Fruit fly (Drosophila melanogaster): ENCODE data around the gene okr.

The okr gene

dm6 chr2L:3003399-3003798 is 10.8 kb upstream of the okr start (continued):
- no peak for TF ChIP-seq CHES-1-like (GFP tag; optimal IDR thresholded peaks at IDR 0.05)
- TF ChIP-seq CG4707 (GFP tag; optimal IDR thresholded peaks at IDR 0.05) = peak; percentile 70
- no peak for TF ChIP-seq CG10543 (GFP tag; optimal IDR thresholded peaks at IDR 0.05)
- TF ChIP-seq sug (tag; optimal IDR thresholded peaks at IDR 0.05) = no peak
- TF ChIP-seq Fer2 (tag; optimal IDR thresholded peaks at IDR 0.05) = no peak
- TF ChIP-seq hbn (GFP tag; IDR thresholded peaks at IDR 0.05; ENCODE audit: partially characterized antibody) = no peak
- TF ChIP-seq ind (GFP tag; optimal IDR thresholded peaks at IDR 0.05) = peak; percentile 41
- peak; percentile 50 for TF ChIP-seq gcm (GFP tag; optimal IDR thresholded peaks at IDR 0.05)
- no peak for TF ChIP-seq Jarid2 (GFP tag; optimal IDR thresholded peaks at IDR 0.05)
- TF ChIP-seq Taf1 (GFP tag; IDR thresholded peaks at IDR 0.05) = no peak
- TF ChIP-seq nmo (GFP tag; optimal IDR thresholded peaks at IDR 0.05) = peak; percentile 63
- TF ChIP-seq Adf1 (GFP tag; IDR thresholded peaks at IDR 0.05) = no peak
- TF ChIP-seq CG32767 (GFP tag; IDR thresholded peaks at IDR 0.05) = 0 out of 2 replicates have a peak, but pooled peaks have one; percentile 13
- peak; percentile 67 for TF ChIP-seq stc (GFP tag; IDR thresholded peaks at IDR 0.05)
- TF ChIP-seq CG42726 (GFP tag; IDR thresholded peaks at IDR 0.05; ENCODE audit: partially characterized antibody) = no peak
- TF ChIP-seq Awh (GFP tag; IDR thresholded peaks at IDR 0.05) = no peak
- no peak for TF ChIP-seq crol (GFP tag; IDR thresholded peaks at IDR 0.05)
- TF ChIP-seq CG6654 (GFP tag; optimal IDR thresholded peaks at IDR 0.05) = no peak
- no peak for TF ChIP-seq CG18011 (GFP tag; optimal IDR thresholded peaks at IDR 0.05)
- TF ChIP-seq CG7928 (GFP tag; optimal IDR thresholded peaks at IDR 0.05) = no peak

- TF ChIP-seq gem (tag; optimal IDR thresholded peaks at IDR 0.05) (peak; percentile 22), Ets65A (GFP tag) (peak; percentile 49), Abd-B (GFP tag; optimal IDR thresholded peaks at IDR 0.05) (no peak), zen2 (GFP tag; IDR thresholded peaks at IDR 0.05; ENCODE audit: partially characterized antibody) (no peak), dati (GFP tag; IDR thresholded peaks at IDR 0.05) (no peak), Xrp1 (GFP tag; IDR thresholded peaks at IDR 0.05) (peak; percentile 9; the same call in 1 of the 2 replicates), Sox102F (GFP tag; optimal IDR thresholded peaks at IDR 0.05) (peak; percentile 13), inv (GFP tag; IDR thresholded peaks at IDR 0.05; ENCODE audit: partially characterized antibody) (no peak), sens (GFP tag) (peak; percentile 50), B-H2 (GFP tag; optimal IDR thresholded peaks at IDR 0.05) (no peak)
These were observed 9.4 kb upstream of the okr start for dm6 chr2L:3001953-3002352.

- TF ChIP-seq pita (GFP tag; optimal IDR thresholded peaks at IDR 0.05) (no peak), sna (GFP tag; IDR thresholded peaks at IDR 0.05; ENCODE audit: partially characterized antibody) (0 out of 2 replicates have a peak, but pooled peaks have one; percentile 35), ac (GFP tag; optimal IDR thresholded peaks at IDR 0.05) (no peak), vvl (GFP tag; IDR thresholded peaks at IDR 0.05) (peak; percentile 66; the same call in 1 of the 2 replicates), zf30C (GFP tag; optimal IDR thresholded peaks at IDR 0.05) (no peak), h (optimal IDR thresholded peaks at IDR 0.05) (no peak), maf-S (GFP tag; optimal IDR thresholded peaks at IDR 0.05) (no peak), D (optimal IDR thresholded peaks at IDR 0.05) (peak; percentile 91), D (GFP tag; optimal IDR thresholded peaks at IDR 0.05) (no peak), CG1233 (GFP tag; optimal IDR thresholded peaks at IDR 0.05) (no peak), run (tag; optimal IDR thresholded peaks at IDR 0.05) (no peak), kni (GFP tag; optimal IDR thresholded peaks at IDR 0.05) (peak; percentile 45), Nf-YB (GFP tag; optimal IDR thresholded peaks at IDR 0.05) (peak; percentile 53), CG4360 (GFP tag; IDR thresholded peaks at IDR 0.05) (peak; percentile 82), corto (GFP tag; optimal IDR thresholded peaks at IDR 0.05) (no peak), CG10654 (GFP tag; optimal IDR thresholded peaks at IDR 0.05) (no peak), Pdp1 (GFP tag; optimal IDR thresholded peaks at IDR 0.05) (peak in 1 of 2 experiments; percentile 37), gt (GFP tag; IDR thresholded peaks at IDR 0.05) (no peak), unc-4 (GFP tag; IDR thresholded peaks at IDR 0.05; ENCODE audit: partially characterized antibody) (0 out of 2 replicates have a peak, but pooled peaks have one; percentile 17), cwo (GFP tag; optimal IDR thresholded peaks at IDR 0.05) (no peak)
These were observed 8.0 kb upstream of the okr start for dm6 chr2L:3000517-3000934.
